Worm (Caenorhabditis elegans): Measurements from ENCODE around the gene daf-7.

Gene daf-7

ce11 chrIII:783254-783753 is 28.3 kb upstream of the daf-7 start, which contains the start of the genes dagl-2 and ppm-1.G:
TSS of gene dagl-2 (minus strand) at chrIII:783305.
TSS of gene ppm-1.G (plus strand) at chrIII:783703.
- no peak for TF ChIP-seq unc-62 (GFP tag; optimal IDR thresholded peaks at IDR 0.05)
- TF ChIP-seq elt-2 (tag; optimal IDR thresholded peaks at IDR 0.05): peak; percentile 25
- no peak for TF ChIP-seq nhr-67 (tag; optimal IDR thresholded peaks at IDR 0.05)
- no peak for TF ChIP-seq ceh-16 (tag; optimal IDR thresholded peaks at IDR 0.05)
- no peak for TF ChIP-seq nhr-28 (tag; optimal IDR thresholded peaks at IDR 0.05)
- TF ChIP-seq elt-1 (tag; optimal IDR thresholded peaks at IDR 0.05): no peak
- TF ChIP-seq hmg-11 (tag; optimal IDR thresholded peaks at IDR 0.05): peak; percentile 48
- peak; percentile 68 for TF ChIP-seq nhr-23 (tag; optimal IDR thresholded peaks at IDR 0.05)
- TF ChIP-seq tbx-2 (tag; optimal IDR thresholded peaks at IDR 0.05): no peak
- TF ChIP-seq sea-2 (GFP tag; optimal IDR thresholded peaks at IDR 0.05): no peak
- no peak for TF ChIP-seq zag-1 (tag; optimal IDR thresholded peaks at IDR 0.05)
- peak; percentile 32 for TF ChIP-seq lin-39 (tag; optimal IDR thresholded peaks at IDR 0.05)
- no peak for TF ChIP-seq mdl-1 (tag; optimal IDR thresholded peaks at IDR 0.05)
- no peak for TF ChIP-seq nhr-76 (tag; optimal IDR thresholded peaks at IDR 0.05)
- peak; percentile 32 for TF ChIP-seq pqm-1 (tag; optimal IDR thresholded peaks at IDR 0.05)
- peak; percentile 94 for TF ChIP-seq lin-15B (tag; optimal IDR thresholded peaks at IDR 0.05)
- no peak for TF ChIP-seq aly-2 (tag; optimal IDR thresholded peaks at IDR 0.05)
- TF ChIP-seq nfya-1 (tag; optimal IDR thresholded peaks at IDR 0.05; ENCODE audit: insufficient read depth): peak; percentile 83
- no peak for TF ChIP-seq nhr-12 (tag; optimal IDR thresholded peaks at IDR 0.05)
- TF ChIP-seq daf-12 (tag; optimal IDR thresholded peaks at IDR 0.05): no peak
- no peak for TF ChIP-seq unc-39 (tag; optimal IDR thresholded peaks at IDR 0.05)
- peak; percentile 24 for TF ChIP-seq skn-1 (tag; optimal IDR thresholded peaks at IDR 0.05)
- TF ChIP-seq nhr-43 (tag; optimal IDR thresholded peaks at IDR 0.05; ENCODE audit: poor library complexity, severe bottlenecking): peak; percentile 44
- TF ChIP-seq ztf-4 (tag; optimal IDR thresholded peaks at IDR 0.05): no peak
- TF ChIP-seq nhr-237 (tag; optimal IDR thresholded peaks at IDR 0.05): no peak
- peak; percentile 83 for TF ChIP-seq pha-4 (tag; optimal IDR thresholded peaks at IDR 0.05)
- no peak for TF ChIP-seq egl-27 (tag; optimal IDR thresholded peaks at IDR 0.05)
- no peak for TF ChIP-seq elt-3 (tag; optimal IDR thresholded peaks at IDR 0.05)
- TF ChIP-seq fkh-2 (tag; optimal IDR thresholded peaks at IDR 0.05): no peak
- no peak for TF ChIP-seq ceh-9 (tag; optimal IDR thresholded peaks at IDR 0.05)
- peak; percentile 70 for TF ChIP-seq snpc-4 (tag; optimal IDR thresholded peaks at IDR 0.05)
- peak; percentile 14 for TF ChIP-seq jun-1 (tag; optimal IDR thresholded peaks at IDR 0.05)
- TF ChIP-seq nhr-77 (tag; optimal IDR thresholded peaks at IDR 0.05): no peak
- TF ChIP-seq nhr-11 (tag; optimal IDR thresholded peaks at IDR 0.05): no peak
- TF ChIP-seq eor-1 (tag; optimal IDR thresholded peaks at IDR 0.05): peak in 1 of 2 experiments; percentile 2
- TF ChIP-seq ZK546.5 (tag; optimal IDR thresholded peaks at IDR 0.05): no peak
- TF ChIP-seq ceh-28 (tag; optimal IDR thresholded peaks at IDR 0.05): peak; percentile 22
- TF ChIP-seq mml-1 (tag; optimal IDR thresholded peaks at IDR 0.05): no peak
- peak; percentile 83 for TF ChIP-seq egl-5 (tag; optimal IDR thresholded peaks at IDR 0.05)
- no peak for TF ChIP-seq nhr-25 (tag; optimal IDR thresholded peaks at IDR 0.05)
- TF ChIP-seq fos-1 (tag; optimal IDR thresholded peaks at IDR 0.05): no peak
- no peak for TF ChIP-seq ama-1 (optimal IDR thresholded peaks at IDR 0.05)
- no peak for TF ChIP-seq lsy-12 (tag; optimal IDR thresholded peaks at IDR 0.05)

- TF ChIP-seq nhr-11 (tag; optimal IDR thresholded peaks at IDR 0.05) (no peak), unc-62 (GFP tag; optimal IDR thresholded peaks at IDR 0.05) (no peak), lsy-12 (tag; optimal IDR thresholded peaks at IDR 0.05) (no peak), ztf-4 (tag; optimal IDR thresholded peaks at IDR 0.05) (no peak), lin-15B (tag; optimal IDR thresholded peaks at IDR 0.05) (no peak), fkh-2 (tag; optimal IDR thresholded peaks at IDR 0.05) (no peak), mdl-1 (tag; optimal IDR thresholded peaks at IDR 0.05) (no peak), unc-39 (tag; optimal IDR thresholded peaks at IDR 0.05) (no peak), elt-3 (tag; optimal IDR thresholded peaks at IDR 0.05) (no peak), nhr-237 (tag; optimal IDR thresholded peaks at IDR 0.05) (no peak), sea-2 (GFP tag; optimal IDR thresholded peaks at IDR 0.05) (no peak), egl-27 (tag; optimal IDR thresholded peaks at IDR 0.05) (no peak), jun-1 (tag; optimal IDR thresholded peaks at IDR 0.05) (no peak), nfya-1 (tag; optimal IDR thresholded peaks at IDR 0.05; ENCODE audit: insufficient read depth) (no peak), nhr-28 (tag; optimal IDR thresholded peaks at IDR 0.05) (no peak), ztf-11 (tag; optimal IDR thresholded peaks at IDR 0.05) (no peak), lin-39 (tag; optimal IDR thresholded peaks at IDR 0.05) (no peak)
These were observed 22.0 kb upstream of the daf-7 start for ce11 chrIII:789604-790003.

Data from whole organism, L3 larva.